Fruit fly (Drosophila melanogaster) whole organism, embryonic: ENCODE data around the gene CG4374.

ENCODE experiments used
- Asciz ChIP-seq: fragments of 200-800 bp; sonication (Bioruptor generic); optimal IDR thresholded peaks from 2 replicates; lab custom pipeline; 2017; ENCODE audit warnings: missing biosample characterization, mild to moderate bottlenecking, missing genetic modification characterization, missing genetic modification reagents
- CG10209 ChIP-seq: fragments of 200-800 bp; sonication (Bioruptor generic); optimal IDR thresholded peaks from 3 replicates; lab custom pipeline; 2017; ENCODE audit warnings: missing biosample characterization, mild to moderate bottlenecking, missing genetic modification characterization, missing genetic modification reagents
- CG13296 ChIP-seq: fragments of 200-800 bp; sonication (Bioruptor generic); optimal IDR thresholded peaks from 3 replicates; lab custom pipeline; 2018; ENCODE audit warnings: missing biosample characterization, mild to moderate bottlenecking, missing genetic modification characterization
- CG13894 ChIP-seq: fragments of 200-800 bp; sonication (Bioruptor generic); optimal IDR thresholded peaks from 3 replicates; lab custom pipeline; 2018; ENCODE audit warnings: missing biosample characterization, mild to moderate bottlenecking, missing genetic modification characterization, moderate library complexity
- CG14441 ChIP-seq: fragments of 200-800 bp; sonication (Bioruptor generic); IDR thresholded peaks from 2 replicates; pipeline ENCODE4 v1.3.6; 2022; ENCODE audit warnings: missing biosample characterization, missing genetic modification characterization
- CG1832 ChIP-seq: fragments of 200-800 bp; sonication (Bioruptor generic); optimal IDR thresholded peaks from 2 replicates; lab custom pipeline; 2017; ENCODE audit warnings: missing biosample characterization, mild to moderate bottlenecking, missing genetic modification characterization, inconsistent platforms
- CG30403 ChIP-seq: fragments of 200-800 bp; sonication (Bioruptor generic); optimal IDR thresholded peaks from 3 replicates; lab custom pipeline; 2016; ENCODE audit warnings: missing biosample characterization, missing genetic modification characterization
- CG31365 ChIP-seq: fragments of 200-800 bp; sonication (Bioruptor generic); optimal IDR thresholded peaks from 2 replicates; lab custom pipeline; 2018; ENCODE audit warnings: missing biosample characterization, mild to moderate bottlenecking, missing genetic modification characterization
- CG34422 ChIP-seq: fragments of 200-800 bp; sonication (Bioruptor generic); IDR thresholded peaks from 3 replicates; pipeline ENCODE4 v1.3.6; 2022; ENCODE audit warnings: missing biosample characterization, missing genetic modification characterization
- CG8089 ChIP-seq: fragments of 200-800 bp; sonication (Bioruptor generic); optimal IDR thresholded peaks from 3 replicates; lab custom pipeline; 2016; ENCODE audit warnings: missing biosample characterization, missing genetic modification characterization
- CG8281 ChIP-seq: fragments of 200-800 bp; sonication (Bioruptor generic); optimal IDR thresholded peaks from 2 replicates; lab custom pipeline; 2018; ENCODE audit warnings: missing biosample characterization, mild to moderate bottlenecking, missing genetic modification characterization, moderate library complexity
- CG8924 ChIP-seq: fragments of 200-800 bp; optimal IDR thresholded peaks from 3 replicates; lab custom pipeline; 2019; ENCODE audit warnings: missing biosample characterization, mild to moderate bottlenecking, missing genetic modification characterization, moderate library complexity
- CTCF ChIP-seq: fragments of 200-800 bp; sonication (Bioruptor generic); optimal IDR thresholded peaks from 2 replicates; lab custom pipeline; 2017; ENCODE audit warnings: missing biosample characterization, mild to moderate bottlenecking, missing genetic modification characterization, moderate library complexity
- D19B ChIP-seq: fragments of 200-800 bp; sonication (Bioruptor generic); optimal IDR thresholded peaks from 2 replicates; lab custom pipeline; 2017; ENCODE audit warnings: missing biosample characterization, mild to moderate bottlenecking, missing genetic modification characterization
- Dek ChIP-seq: fragments of 200-800 bp; sonication (Bioruptor generic); optimal IDR thresholded peaks from 3 replicates; lab custom pipeline; 2019; ENCODE audit warnings: missing biosample characterization, mild to moderate bottlenecking, missing genetic modification characterization, moderate library complexity
- Dp ChIP-seq: fragments of 200-800 bp; sonication (Bioruptor generic); optimal IDR thresholded peaks from 2 replicates; lab custom pipeline; 2018; ENCODE audit warnings: missing biosample characterization, mild to moderate bottlenecking, missing genetic modification characterization, moderate library complexity
- Dref ChIP-seq: fragments of 200-800 bp; sonication (Bioruptor generic); IDR thresholded peaks from 2 replicates; pipeline ENCODE4 v1.3.6; 2022; ENCODE audit warnings: missing biosample characterization, missing genetic modification characterization
- Drgx ChIP-seq: fragments of 200-800 bp; sonication (Bioruptor generic); IDR thresholded peaks from 2 replicates; pipeline ENCODE4 v1.3.6; 2022; ENCODE audit warnings: missing biosample characterization, missing genetic modification characterization
- Ets65A ChIP-seq: fragments of 200-800 bp; sonication (Bioruptor generic); peaks from one replicate; lab custom pipeline; 2016; ENCODE audit warnings: missing biosample characterization, missing genetic modification characterization
- HLH3B ChIP-seq: fragments of 200-800 bp; sonication (Bioruptor generic); IDR thresholded peaks from 2 replicates; pipeline ENCODE4 v1.3.6; 2022; ENCODE audit warnings: missing biosample characterization, missing genetic modification characterization
- Hand ChIP-seq: fragments of 200-800 bp; sonication (Bioruptor generic); optimal IDR thresholded peaks from 2 replicates; lab custom pipeline; 2017; ENCODE audit warnings: mild to moderate bottlenecking, missing biosample characterization, missing genetic modification reagents, missing genetic modification characterization
- Hmr ChIP-seq: fragments of 200-800 bp; sonication (Bioruptor generic); optimal IDR thresholded peaks from 3 replicates; lab custom pipeline; 2017; ENCODE audit warnings: mild to moderate bottlenecking, missing biosample characterization, missing genetic modification reagents, missing genetic modification characterization
- MBD-R2 ChIP-seq: fragments of 200-800 bp; sonication (Bioruptor generic); IDR thresholded peaks from 2 replicates; pipeline ENCODE4 v1.3.6; 2022; ENCODE audit warnings: missing biosample characterization, missing genetic modification characterization
- Nf-YB ChIP-seq: fragments of 200-800 bp; sonication (Bioruptor generic); optimal IDR thresholded peaks from 3 replicates; lab custom pipeline; 2019; ENCODE audit warnings: missing biosample characterization, mild to moderate bottlenecking, missing genetic modification characterization, moderate library complexity
- ap ChIP-seq: fragments of 200-800 bp; sonication (Bioruptor generic); IDR thresholded peaks from 2 replicates; pipeline ENCODE4 v1.3.6; 2022; ENCODE audit warnings: missing biosample characterization, missing genetic modification characterization
- corto ChIP-seq: fragments of 200-800 bp; sonication (Bioruptor generic); optimal IDR thresholded peaks from 2 replicates; lab custom pipeline; 2016; ENCODE audit warnings: missing biosample characterization, mild to moderate bottlenecking, missing genetic modification characterization, moderate library complexity
- exex ChIP-seq: fragments of 200-800 bp; sonication (Bioruptor generic); optimal IDR thresholded peaks from 4 replicates; lab custom pipeline; 2018; ENCODE audit warnings: missing biosample characterization, mild to moderate bottlenecking, missing genetic modification characterization, moderate library complexity
- eyg ChIP-seq: fragments of 200-800 bp; sonication (Bioruptor generic); optimal IDR thresholded peaks from 3 replicates; lab custom pipeline; 2016; ENCODE audit warnings: missing biosample characterization, missing genetic modification characterization
- hkb ChIP-seq, 2 experiments: fragments of 200-800 bp in 1 of 2; fragments of >200 bp in 1 of 2; sonication (Bioruptor generic) in 1 of 2; IDR thresholded peaks in 1 of 2; optimal IDR thresholded peaks in 1 of 2; 2 replicates each; pipeline versions ENCODE4 v1.3.6 to Lab custom; 2017 to 2022; ENCODE audit warnings: missing biosample characterization in 1 of 2, missing genetic modification characterization in 1 of 2
- lbe ChIP-seq: fragments of 200-800 bp; sonication (Bioruptor generic); optimal IDR thresholded peaks from 2 replicates; lab custom pipeline; 2016; ENCODE audit warnings: missing biosample characterization, mild to moderate bottlenecking, missing genetic modification characterization
- mld ChIP-seq: fragments of 200-800 bp; sonication (Bioruptor generic); IDR thresholded peaks from 3 replicates; pipeline ENCODE4 v1.3.6; 2022; ENCODE audit warnings: missing biosample characterization, missing genetic modification characterization; ENCODE audit not compliant: partially characterized antibody
- nom ChIP-seq: fragments of 200-800 bp; sonication (Bioruptor generic); optimal IDR thresholded peaks from 2 replicates; lab custom pipeline; 2017; ENCODE audit warnings: missing biosample characterization, missing genetic modification characterization, mild to moderate bottlenecking, moderate library complexity, missing genetic modification reagents
- pnt ChIP-seq: fragments of 200-800 bp; sonication (Bioruptor generic); optimal IDR thresholded peaks from 3 replicates; lab custom pipeline; 2016; ENCODE audit warnings: missing biosample characterization, missing genetic modification characterization
- pzg ChIP-seq: fragments of 200-800 bp; sonication (Bioruptor generic); optimal IDR thresholded peaks from 3 replicates; lab custom pipeline; 2018; ENCODE audit warnings: missing biosample characterization, mild to moderate bottlenecking, missing genetic modification characterization, moderate library complexity
- rib ChIP-seq: fragments of 200-800 bp; sonication (Bioruptor generic); IDR thresholded peaks from 2 replicates; pipeline ENCODE4 v1.3.6; 2022; ENCODE audit warnings: missing biosample characterization, missing genetic modification characterization
- slou ChIP-seq: fragments of 200-800 bp; sonication (Bioruptor generic); optimal IDR thresholded peaks from 3 replicates; lab custom pipeline; 2016; ENCODE audit warnings: missing biosample characterization, missing genetic modification characterization
- sr ChIP-seq: fragments of 200-800 bp; sonication (Bioruptor generic); IDR thresholded peaks from 3 replicates; pipeline ENCODE4 v1.3.6; 2022; ENCODE audit warnings: missing biosample characterization, missing genetic modification characterization
- zf30C ChIP-seq: fragments of 200-800 bp; sonication (Bioruptor generic); optimal IDR thresholded peaks from 3 replicates; lab custom pipeline; 2018; ENCODE audit warnings: missing biosample characterization, mild to moderate bottlenecking, missing genetic modification characterization
- zfh2 ChIP-seq: fragments of 200-800 bp; sonication (Bioruptor generic); optimal IDR thresholded peaks from 2 replicates; lab custom pipeline; 2016; ENCODE audit warnings: missing biosample characterization, missing genetic modification characterization

The CG4374 gene

dm6 chr3R:23519395-23520101, 47.5 kb upstream of the CG4374 start, which contains the start of gene Irk2:
TSS of gene Irk2 (minus strand) at chr3R:23519445.
- TF ChIP-seq HLH3B (GFP tag; lab: Robert Waterston, UW) = no peak
- no peak for TF ChIP-seq eyg (GFP tag; lab: Kevin White, UChicago)
- TF ChIP-seq zf30C (GFP tag; lab: Kevin White, UChicago) = no peak
- no peak for TF ChIP-seq hkb (optimal IDR thresholded peaks at IDR 0.05; lab: Kevin White, UChicago)
- TF ChIP-seq hkb (GFP tag; IDR thresholded peaks at IDR 0.05; lab: Robert Waterston, UW) = no peak
- TF ChIP-seq D19B (GFP tag; lab: Kevin White, UChicago) = no peak
- TF ChIP-seq Ets65A (GFP tag; lab: Kevin White, UChicago) = peak; percentile 68
- TF ChIP-seq ap (GFP tag; lab: Robert Waterston, UW) = no peak

- TF ChIP-seq pnt (GFP tag; lab: Kevin White, UChicago) = no peak
- no peak for TF ChIP-seq Dek (tag; lab: Kevin White, UChicago)
- TF ChIP-seq slou (GFP tag; lab: Kevin White, UChicago) = no peak
- TF ChIP-seq Hand (GFP tag; lab: Kevin White, UChicago) = no peak
- no peak for TF ChIP-seq sr (GFP tag; lab: Robert Waterston, UW)
- TF ChIP-seq mld (GFP tag; lab: Robert Waterston, UW) = no peak
- TF ChIP-seq CG14441 (GFP tag; lab: Robert Waterston, UW) = no peak
- TF ChIP-seq CG31365 (tag; lab: Kevin White, UChicago) = no peak
- no peak for TF ChIP-seq CG34422
- TF ChIP-seq Hmr (GFP tag; lab: Kevin White, UChicago) = no peak
- no peak for TF ChIP-seq MBD-R2
- TF ChIP-seq exex = no peak
- TF ChIP-seq Dp (GFP tag; lab: Kevin White, UChicago) = no peak
- no peak for TF ChIP-seq CG8281
- no peak for TF ChIP-seq CG13296 (GFP tag; lab: Kevin White, UChicago)
These were observed 39.3 kb upstream of the CG4374 start for dm6 chr3R:23511356-23511755.

dm6 chr3R:23509408-23509940, 37.4 kb upstream of the CG4374 start:
- TF ChIP-seq Dref (GFP tag; lab: Robert Waterston, UW) (no peak), CG13894 (no peak), pzg (GFP tag; lab: Kevin White, UChicago) (no peak), CTCF (GFP tag; lab: Kevin White, UChicago) (peak; percentile 70), CG10209 (no peak), CG30403 (no peak), Asciz (GFP tag; lab: Kevin White, UChicago) (no peak), CG8924 (tag; lab: Kevin White, UChicago) (no peak)
- TF ChIP-seq, all 482 proteins: peak for 1

dm6 chr3R:23508304-23508703, 36.2 kb upstream of the CG4374 start:
- TF ChIP-seq rib (GFP tag; lab: Robert Waterston, UW) = no peak
- peak; percentile 65 for TF ChIP-seq corto (GFP tag; lab: Kevin White, UChicago)
- TF ChIP-seq CG1832 (GFP tag; lab: Kevin White, UChicago) = no peak
- 0 out of 2 replicates have a peak, but pooled peaks have one; percentile 5 for TF ChIP-seq HLH3B (GFP tag; lab: Robert Waterston, UW)
- no peak for TF ChIP-seq zfh2 (GFP tag; lab: Kevin White, UChicago)
- TF ChIP-seq lbe (GFP tag; lab: Kevin White, UChicago) = peak; percentile 83
- 0 out of 2 replicates have a peak, but pooled peaks have one; percentile 10 for TF ChIP-seq Drgx (GFP tag; lab: Robert Waterston, UW)
- TF ChIP-seq Nf-YB (GFP tag; lab: Kevin White, UChicago) = no peak
- peak; percentile 36 for TF ChIP-seq nom (GFP tag; lab: Kevin White, UChicago)
- no peak for TF ChIP-seq CG8089 (GFP tag; lab: Kevin White, UChicago)
